Worm (Caenorhabditis elegans): ENCODE data around the gene str-56.

The str-56 gene

DNA sequence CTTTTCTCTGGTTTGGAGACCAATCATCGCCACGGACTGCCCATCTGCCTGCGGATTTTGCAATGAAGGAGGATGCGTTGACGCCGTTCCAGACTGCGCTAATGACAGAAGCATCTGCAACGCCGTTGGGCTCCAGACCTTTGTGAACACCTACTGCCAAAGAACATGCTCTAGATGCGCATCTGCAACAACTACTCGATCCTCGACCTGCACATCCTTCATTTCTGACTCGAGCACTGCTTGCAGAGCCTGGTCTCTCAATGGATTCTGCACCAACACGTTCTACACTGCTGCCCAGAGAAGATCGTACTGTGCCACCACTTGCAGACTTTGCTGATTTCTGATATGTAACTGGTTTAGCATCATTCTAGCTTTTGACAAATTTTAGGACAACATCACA lies 28.2 kb downstream of the str-56 start:
- TF ChIP-seq hlh-4 (tag; optimal IDR thresholded peaks at IDR 0.05) (no peak), lin-14 (GFP tag; optimal IDR thresholded peaks at IDR 0.05) (no peak), efl-1 (optimal IDR thresholded peaks at IDR 0.05) (no peak), efl-1 (GFP tag; optimal IDR thresholded peaks at IDR 0.05 in 1 of 2) (peak in 1 of 2 experiments; percentile 90), nhr-237 (tag; optimal IDR thresholded peaks at IDR 0.05) (no peak)

ce11 chrV:15905530-15905929 lies 33.2 kb downstream of the str-56 start, which contains the start of the genes F35E8.1 and F35E8.2:
Gene F35E8.1, minus strand, starts transcription at chrV:15905630.
Gene F35E8.2, plus strand, starts transcription at chrV:15905661.
- TF ChIP-seq elt-2 (tag; optimal IDR thresholded peaks at IDR 0.05), result peak; percentile 4

DNA sequence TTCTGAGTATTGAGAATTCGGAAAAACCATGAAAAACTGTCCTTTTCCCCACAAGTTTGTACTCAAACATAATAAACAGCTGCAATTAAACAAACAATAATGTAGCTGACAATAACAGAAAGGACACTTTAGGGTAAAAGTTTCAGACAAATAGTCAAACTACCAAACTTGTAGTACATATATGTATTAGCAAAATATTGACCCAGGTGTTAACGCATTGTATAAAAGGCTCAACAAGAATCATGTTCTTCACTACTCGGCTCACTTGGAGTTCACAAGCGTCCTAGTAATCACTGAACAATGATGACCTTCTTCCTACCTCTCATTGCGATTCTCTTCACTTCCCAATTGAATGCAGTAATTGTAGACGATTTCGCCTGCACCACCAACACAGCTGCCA lies 39.5 kb downstream of the str-56 start, which contains the start of gene F35E8.6:
TSS of gene F35E8.6 (plus strand) at position 301 of the 400 bp plus-strand sequence.
- TF ChIP-seq pax-3 (tag; optimal IDR thresholded peaks at IDR 0.05), result no peak

- TF ChIP-seq elt-2 (tag; optimal IDR thresholded peaks at IDR 0.05) (no peak), efl-1 (optimal IDR thresholded peaks at IDR 0.05) (no peak), efl-1 (GFP tag; optimal IDR thresholded peaks at IDR 0.05 in 1 of 2) (no peak), mep-1 (tag; optimal IDR thresholded peaks at IDR 0.05) (no peak), swsn-7 (tag; optimal IDR thresholded peaks at IDR 0.05) (no peak), hlh-17 (GFP tag; optimal IDR thresholded peaks at IDR 0.05; ENCODE audit: borderline replicate concordance) (no peak)
Observed at ce11 chrV:15912677-15913076, 40.3 kb downstream of the str-56 start.

- TF ChIP-seq ama-1 (optimal IDR thresholded peaks at IDR 0.05), result no peak
- no peak for TF ChIP-seq xbp-1 (tag; optimal IDR thresholded peaks at IDR 0.05)
- no peak for TF ChIP-seq ztf-4 (tag; optimal IDR thresholded peaks at IDR 0.05)
- TF ChIP-seq egl-13 (tag; optimal IDR thresholded peaks at IDR 0.05), result no peak
- no peak for TF ChIP-seq nhr-28 (tag; optimal IDR thresholded peaks at IDR 0.05)
- TF ChIP-seq unc-62 (GFP tag; optimal IDR thresholded peaks at IDR 0.05), result no peak
- no peak for TF ChIP-seq ceh-90 (tag; optimal IDR thresholded peaks at IDR 0.05)
- TF ChIP-seq ceh-63 (GFP tag; optimal IDR thresholded peaks at IDR 0.05), result no peak
- no peak for TF ChIP-seq elt-3 (tag; optimal IDR thresholded peaks at IDR 0.05)
- no peak for TF ChIP-seq ztf-11 (tag; optimal IDR thresholded peaks at IDR 0.05)
- TF ChIP-seq elt-2 (tag; optimal IDR thresholded peaks at IDR 0.05), result no peak
- TF ChIP-seq dsc-1 (tag; optimal IDR thresholded peaks at IDR 0.05), result no peak
- TF ChIP-seq unc-86 (tag; optimal IDR thresholded peaks at IDR 0.05), result no peak
- no peak for TF ChIP-seq hlh-17 (GFP tag; optimal IDR thresholded peaks at IDR 0.05; ENCODE audit: borderline replicate concordance)
- TF ChIP-seq nhr-71 (tag; optimal IDR thresholded peaks at IDR 0.05), result no peak
- TF ChIP-seq nhr-90 (tag; optimal IDR thresholded peaks at IDR 0.05; ENCODE audit: poor library complexity), result no peak
- TF ChIP-seq Y116A8C.19 (tag; optimal IDR thresholded peaks at IDR 0.05; ENCODE audit: borderline replicate concordance), result no peak
- no peak for TF ChIP-seq unc-30 (tag; optimal IDR thresholded peaks at IDR 0.05)
- TF ChIP-seq snpc-4 (tag; optimal IDR thresholded peaks at IDR 0.05), result no peak
Observed at ce11 chrV:15913714-15914113, 41.3 kb downstream of the str-56 start, which contains the start of gene F35E8.7. Gene F35E8.7, plus strand, starts transcription at chrV:15914014.

- TF ChIP-seq lir-3 (tag; optimal IDR thresholded peaks at IDR 0.05; ENCODE audit: poor library complexity) (no peak), egl-27 (tag; optimal IDR thresholded peaks at IDR 0.05) (no peak), ceh-90 (tag; optimal IDR thresholded peaks at IDR 0.05) (no peak), nhr-20 (tag; optimal IDR thresholded peaks at IDR 0.05) (no peak), C04F5.9 (tag; optimal IDR thresholded peaks at IDR 0.05) (no peak), lin-13 (GFP tag; optimal IDR thresholded peaks at IDR 0.05) (no peak), fkh-10 (GFP tag; optimal IDR thresholded peaks at IDR 0.05) (no peak), pax-3 (tag; optimal IDR thresholded peaks at IDR 0.05) (no peak), skn-1 (tag; optimal IDR thresholded peaks at IDR 0.05) (no peak), ama-1 (optimal IDR thresholded peaks at IDR 0.05) (no peak), nhr-84 (tag; optimal IDR thresholded peaks at IDR 0.05) (no peak), hpl-2 (GFP tag; optimal IDR thresholded peaks at IDR 0.05) (no peak), pag-3 (tag; optimal IDR thresholded peaks at IDR 0.05; ENCODE audit: borderline replicate concordance, insufficient read depth) (no peak), ztf-4 (tag; optimal IDR thresholded peaks at IDR 0.05) (no peak), mef-2 (tag; optimal IDR thresholded peaks at IDR 0.05) (no peak), xbp-1 (tag; optimal IDR thresholded peaks at IDR 0.05) (no peak)
Observed at ce11 chrV:15914774-15915173, 42.4 kb downstream of the str-56 start.

Measured in whole organism, L1 larva.